Worm (Caenorhabditis elegans) whole organism, late embryonic: ENCODE results near the gene Y43F8C.5.

Source experiments
- C38D4.7 ChIP-seq: fragments of 200-800 bp; sonication (Bioruptor generic); optimal IDR thresholded peaks from 2 replicates; lab custom pipeline; 2018; ENCODE audit warnings: mild to moderate bottlenecking, missing genetic modification characterization, moderate library complexity, missing compliant biosample characterization
- ceh-2 ChIP-seq: sonication (generic microtip); optimal IDR thresholded peaks from 2 replicates; lab custom pipeline; 2016; ENCODE audit warnings: missing genotype, missing genetic modification characterization, missing compliant biosample characterization
- ceh-30 ChIP-seq: fragments of 150-350 bp; optimal IDR thresholded peaks from 2 replicates; lab custom pipeline; 2014; ENCODE audit warnings: missing biosample characterization, missing genetic modification characterization
- ceh-45 ChIP-seq: fragments of 200-800 bp; sonication (Bioruptor generic); IDR thresholded peaks from 2 replicates; pipeline ENCODE4 v1.3.6; 2022; ENCODE audit warnings: missing genetic modification reagents, missing genetic modification characterization, missing compliant biosample characterization
- ceh-48 ChIP-seq: sonication (generic microtip); optimal IDR thresholded peaks from 2 replicates; lab custom pipeline; 2016; ENCODE audit warnings: missing genetic modification characterization, inconsistent platforms, missing compliant biosample characterization
- dve-1 ChIP-seq: sonication (generic microtip); optimal IDR thresholded peaks from 2 replicates; lab custom pipeline; 2017; ENCODE audit warnings: antibody characterized with exemption, mild to moderate bottlenecking, missing genetic modification characterization, missing compliant biosample characterization
- hlh-8 ChIP-seq: sonication (generic microtip); optimal IDR thresholded peaks from 2 replicates; lab custom pipeline; 2016; ENCODE audit warnings: missing genotype, missing genetic modification characterization, missing compliant biosample characterization
- lin-11 ChIP-seq: fragments of 200-800 bp; sonication (Bioruptor generic); optimal IDR thresholded peaks from 2 replicates; lab custom pipeline; 2018; ENCODE audit warnings: mild to moderate bottlenecking, missing genetic modification characterization, missing compliant biosample characterization
- nhr-11 ChIP-seq: fragments of 150-350 bp; optimal IDR thresholded peaks from 2 replicates; lab custom pipeline; 2014; ENCODE audit warnings: missing biosample characterization, missing genetic modification characterization
- pqm-1 ChIP-seq: sonication (generic microtip); optimal IDR thresholded peaks from 2 replicates; lab custom pipeline; 2016; ENCODE audit warnings: missing genetic modification characterization, missing compliant biosample characterization
- ref-2 ChIP-seq: sonication (generic microtip); optimal IDR thresholded peaks from 2 replicates; lab custom pipeline; 2016; ENCODE audit warnings: missing genetic modification characterization, missing compliant biosample characterization
- sox-4 ChIP-seq: sonication (generic microtip); optimal IDR thresholded peaks from 2 replicates; lab custom pipeline; 2017; ENCODE audit warnings: mild to moderate bottlenecking, missing genetic modification characterization, inconsistent platforms, missing compliant biosample characterization
- ztf-16 ChIP-seq: sonication (generic microtip); optimal IDR thresholded peaks from 2 replicates; lab custom pipeline; 2017; ENCODE audit warnings: missing genetic modification characterization, missing compliant biosample characterization

DNA sequence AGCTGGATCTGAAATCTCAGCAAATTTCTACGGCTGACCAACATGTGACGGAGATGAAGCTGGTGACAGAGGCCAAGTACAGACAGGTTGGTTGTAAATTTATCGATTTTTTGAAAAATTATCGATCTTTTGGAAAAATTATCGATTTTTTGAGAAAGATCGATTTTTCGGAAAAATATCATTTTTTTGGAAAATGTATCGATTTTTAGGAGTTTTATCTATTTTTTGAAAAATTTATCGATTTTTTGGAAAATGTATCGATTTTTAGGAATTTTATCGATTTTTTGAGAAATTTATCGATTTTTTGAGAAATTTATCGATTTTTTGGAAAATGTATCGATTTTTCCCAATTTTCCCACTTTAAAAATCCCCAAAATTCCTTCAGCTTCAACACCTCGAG, 2.5 kb downstream of the Y43F8C.5 start:
- TF ChIP-seq nhr-11 (tag; lab: Kevin White, UChicago) (no peak), dve-1 (tag; lab: Kevin White, UChicago) (no peak), ztf-16 (no peak), ceh-45 (GFP tag; lab: Robert Waterston, UW) (no peak), pqm-1 (no peak), hlh-8 (tag; lab: Kevin White, UChicago) (no peak), ref-2 (tag; lab: Kevin White, UChicago) (no peak), C38D4.7 (no peak), ceh-30 (tag; lab: Kevin White, UChicago) (no peak), ceh-2 (tag; lab: Kevin White, UChicago) (no peak), ceh-48 (tag; lab: Kevin White, UChicago) (peak; percentile 98), sox-4 (tag; lab: Kevin White, UChicago) (no peak), lin-11 (tag; lab: Kevin White, UChicago) (no peak)
